ENCODE assay signal across 1 fruit fly cellular context in the genomic region with DNA sequence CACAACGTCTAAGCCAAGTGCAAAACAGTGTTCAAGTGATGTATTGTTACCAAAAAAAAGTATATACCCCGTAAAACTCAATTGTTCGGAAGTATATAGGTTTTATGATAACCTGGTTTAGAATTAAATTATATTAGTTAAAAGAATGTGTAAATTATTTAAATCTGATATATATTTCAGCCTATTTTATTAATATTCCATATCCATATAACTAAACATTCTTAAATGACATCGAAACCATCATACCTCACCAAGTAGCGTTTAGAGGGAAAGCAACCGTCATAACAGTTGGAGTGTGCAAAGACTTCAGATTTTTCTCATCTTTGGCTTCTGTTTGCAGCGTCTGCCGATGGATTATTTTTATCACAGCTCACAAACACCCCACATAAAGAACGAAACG.
TF ChIP-seq lines count a peak whose summit lies in the region.

No protein-coding gene starts in this region.

TF ChIP-seq in whole organism, embryonic, 481 proteins besides CTCF, POLR2A, EP300 and RAD21 (continued from another document and continues in another):
- TF ChIP-seq Taf1 (GFP tag; IDR thresholded peaks at IDR 0.05; lab: Robert Waterston, UW) (0 out of 2 replicates have a peak, but pooled peaks have one; percentile 36), HmgD (GFP tag; optimal IDR thresholded peaks at IDR 0.05; lab: Kevin White, UChicago) (no peak), Sox100B (GFP tag; optimal IDR thresholded peaks at IDR 0.05; lab: Kevin White, UChicago) (peak; percentile 77), CG17361 (GFP tag; IDR thresholded peaks at IDR 0.05; lab: Robert Waterston, UW) (peak; percentile 82), CG15601 (tag; optimal IDR thresholded peaks at IDR 0.05; lab: Kevin White, UChicago) (peak; percentile 79), CG7987 (GFP tag; optimal IDR thresholded peaks at IDR 0.05; lab: Kevin White, UChicago) (peak; percentile 24), CG11085 (GFP tag; IDR thresholded peaks at IDR 0.05; lab: Robert Waterston, UW) (peak; percentile 54; the same call in 1 of the 2 replicates), H2.0 (GFP tag; IDR thresholded peaks at IDR 0.05; lab: Robert Waterston, UW) (peak; percentile 70), hth (optimal IDR thresholded peaks at IDR 0.05; lab: Kevin White, UChicago) (no peak), fd64A (GFP tag; optimal IDR thresholded peaks at IDR 0.05; lab: Kevin White, UChicago) (peak; percentile 20), CG11723 (GFP tag; optimal IDR thresholded peaks at IDR 0.05; lab: Kevin White, UChicago) (peak; percentile 8), D (optimal IDR thresholded peaks at IDR 0.05; lab: Kevin White, UChicago) (no peak), D (GFP tag; optimal IDR thresholded peaks at IDR 0.05; lab: Kevin White, UChicago) (peak; percentile 78), CG4424 (GFP tag; optimal IDR thresholded peaks at IDR 0.05; lab: Kevin White, UChicago) (peak; percentile 67), lmd (GFP tag; IDR thresholded peaks at IDR 0.05; lab: Robert Waterston, UW) (peak; percentile 87), bcd (GFP tag; optimal IDR thresholded peaks at IDR 0.05; lab: Kevin White, UChicago) (peak; percentile 65), CG12769 (tag; optimal IDR thresholded peaks at IDR 0.05; lab: Kevin White, UChicago) (peak; percentile 80), nerfin-2 (GFP tag; IDR thresholded peaks at IDR 0.05; lab: Robert Waterston, UW; ENCODE audit: partially characterized antibody) (no peak), Hsf (GFP tag; optimal IDR thresholded peaks at IDR 0.05; lab: Kevin White, UChicago) (peak; percentile 49), B-H2 (GFP tag; optimal IDR thresholded peaks at IDR 0.05; lab: Kevin White, UChicago) (peak; percentile 52), ara (GFP tag; IDR thresholded peaks at IDR 0.05; lab: Robert Waterston, UW) (peak; percentile 86), CG32532 (GFP tag; IDR thresholded peaks at IDR 0.05; lab: Robert Waterston, UW) (peak; percentile 85), slou (GFP tag; optimal IDR thresholded peaks at IDR 0.05; lab: Kevin White, UChicago) (peak; percentile 50), CG1529 (GFP tag; optimal IDR thresholded peaks at IDR 0.05; lab: Kevin White, UChicago) (peak; percentile 67), CG1603 (tag; optimal IDR thresholded peaks at IDR 0.05; lab: Kevin White, UChicago) (peak; percentile 56), odd (GFP tag; optimal IDR thresholded peaks at IDR 0.05; lab: Kevin White, UChicago) (peak; percentile 57), H15 (GFP tag; IDR thresholded peaks at IDR 0.05; lab: Robert Waterston, UW) (peak; percentile 48; the same call in 1 of the 3 replicates), sc (optimal IDR thresholded peaks at IDR 0.05; lab: Kevin White, UChicago) (no peak), sc (GFP tag; optimal IDR thresholded peaks at IDR 0.05; lab: Kevin White, UChicago) (peak; percentile 38), NFAT (GFP tag; IDR thresholded peaks at IDR 0.05; lab: Robert Waterston, UW) (no peak; the same call in 1 of the 2 replicates), bab2 (GFP tag; optimal IDR thresholded peaks at IDR 0.05; lab: Kevin White, UChicago) (no peak), CG2202 (tag; optimal IDR thresholded peaks at IDR 0.05; lab: Kevin White, UChicago) (peak; percentile 60), CG6689 (GFP tag; IDR thresholded peaks at IDR 0.05; lab: Robert Waterston, UW) (peak; percentile 84), vnd (GFP tag; IDR thresholded peaks at IDR 0.05; lab: Robert Waterston, UW; ENCODE audit: partially characterized antibody) (no peak), CG17568 (GFP tag; optimal IDR thresholded peaks at IDR 0.05; lab: Kevin White, UChicago) (peak; percentile 18), gsb (GFP tag; IDR thresholded peaks at IDR 0.05; lab: Robert Waterston, UW) (peak; percentile 46; the same call in 1 of the 2 replicates), CG13287 (GFP tag; IDR thresholded peaks at IDR 0.05; lab: Robert Waterston, UW; ENCODE audit: partially characterized antibody) (no peak), CG12942 (GFP tag; optimal IDR thresholded peaks at IDR 0.05; lab: Kevin White, UChicago) (peak; percentile 61), CG4730 (GFP tag; IDR thresholded peaks at IDR 0.05; lab: Robert Waterston, UW) (peak; percentile 77), CG10959 (GFP tag; IDR thresholded peaks at IDR 0.05; lab: Robert Waterston, UW) (peak; percentile 62), ttk (GFP tag; IDR thresholded peaks at IDR 0.05; lab: Robert Waterston, UW) (peak; percentile 83), CG2889 (GFP tag; IDR thresholded peaks at IDR 0.05; lab: Robert Waterston, UW) (peak; percentile 48; the same call in 1 of the 3 replicates), vvl (GFP tag; IDR thresholded peaks at IDR 0.05; lab: Robert Waterston, UW) (peak; percentile 92), fd102C (GFP tag; optimal IDR thresholded peaks at IDR 0.05; lab: Kevin White, UChicago) (peak; percentile 57), CG15269 (tag; optimal IDR thresholded peaks at IDR 0.05; lab: Kevin White, UChicago) (peak; percentile 87), Meics (GFP tag; optimal IDR thresholded peaks at IDR 0.05; lab: Kevin White, UChicago) (peak; percentile 78), CG1602 (GFP tag; optimal IDR thresholded peaks at IDR 0.05; lab: Kevin White, UChicago) (peak; percentile 61), Six4 (GFP tag; optimal IDR thresholded peaks at IDR 0.05; lab: Kevin White, UChicago) (peak; percentile 58), CG11504 (tag; optimal IDR thresholded peaks at IDR 0.05; lab: Kevin White, UChicago) (peak; percentile 90), CG15073 (GFP tag; optimal IDR thresholded peaks at IDR 0.05; lab: Kevin White, UChicago) (peak; percentile 21), CG12219 (GFP tag; optimal IDR thresholded peaks at IDR 0.05; lab: Kevin White, UChicago) (peak; percentile 61), CG2129 (GFP tag; IDR thresholded peaks at IDR 0.05; lab: Robert Waterston, UW; ENCODE audit: partially characterized antibody) (no peak), CG3407 (GFP tag; optimal IDR thresholded peaks at IDR 0.05; lab: Kevin White, UChicago) (peak; percentile 67), sr (GFP tag; IDR thresholded peaks at IDR 0.05; lab: Robert Waterston, UW) (no peak), da (GFP tag; optimal IDR thresholded peaks at IDR 0.05; lab: Kevin White, UChicago) (no peak), CG13123 (GFP tag; optimal IDR thresholded peaks at IDR 0.05; lab: Kevin White, UChicago) (peak; percentile 21), Hr3 (GFP tag; optimal IDR thresholded peaks at IDR 0.05; lab: Kevin White, UChicago) (peak; percentile 76), CG17912 (GFP tag; optimal IDR thresholded peaks at IDR 0.05; lab: Kevin White, UChicago) (no peak), CG30403 (GFP tag; optimal IDR thresholded peaks at IDR 0.05; lab: Kevin White, UChicago) (peak; percentile 74), CG2199 (GFP tag; IDR thresholded peaks at IDR 0.05; lab: Robert Waterston, UW) (no peak), org-1 (GFP tag; optimal IDR thresholded peaks at IDR 0.05; lab: Kevin White, UChicago) (peak; percentile 66), CG15514 (GFP tag; optimal IDR thresholded peaks at IDR 0.05; lab: Kevin White, UChicago) (peak; percentile 20), CG12155 (GFP tag; optimal IDR thresholded peaks at IDR 0.05; lab: Kevin White, UChicago) (peak; percentile 66), MTF-1 (GFP tag; optimal IDR thresholded peaks at IDR 0.05; lab: Kevin White, UChicago; ENCODE audit: borderline replicate concordance) (peak; percentile 63), CrebB (tag; optimal IDR thresholded peaks at IDR 0.05; lab: Kevin White, UChicago) (peak; percentile 63), unpg (GFP tag; optimal IDR thresholded peaks at IDR 0.05; lab: Kevin White, UChicago) (peak; percentile 90), Nf-YB (GFP tag; optimal IDR thresholded peaks at IDR 0.05; lab: Kevin White, UChicago) (peak; percentile 65), dmrt11E (tag; optimal IDR thresholded peaks at IDR 0.05; lab: Kevin White, UChicago) (peak; percentile 88), Ada2b (GFP tag; IDR thresholded peaks at IDR 0.05; lab: Robert Waterston, UW) (peak; percentile 75), CG2678 (tag; optimal IDR thresholded peaks at IDR 0.05; lab: Kevin White, UChicago) (peak; percentile 88), inv (GFP tag; IDR thresholded peaks at IDR 0.05; lab: Robert Waterston, UW; ENCODE audit: partially characterized antibody) (no peak), Dip3 (GFP tag; optimal IDR thresholded peaks at IDR 0.05; lab: Kevin White, UChicago) (no peak), salm (tag; optimal IDR thresholded peaks at IDR 0.05; lab: Kevin White, UChicago) (peak; percentile 70), croc (GFP tag; conservative IDR thresholded peaks at IDR 0.05; lab: Robert Waterston, UW) (peak; percentile 42; the same call in 2 of the 3 replicates), toy (GFP tag; IDR thresholded peaks at IDR 0.05; lab: Robert Waterston, UW) (peak; percentile 69), Nf-YC (tag; optimal IDR thresholded peaks at IDR 0.05; lab: Kevin White, UChicago) (peak; percentile 45), CG5180 (GFP tag; optimal IDR thresholded peaks at IDR 0.05; lab: Kevin White, UChicago) (peak; percentile 36), CG17802 (tag; optimal IDR thresholded peaks at IDR 0.05; lab: Kevin White, UChicago) (no peak), klu (GFP tag; IDR thresholded peaks at IDR 0.05; lab: Robert Waterston, UW) (peak; percentile 52; the same call in 1 of the 2 replicates), amos (GFP tag; IDR thresholded peaks at IDR 0.05; lab: Robert Waterston, UW; ENCODE audit: partially characterized antibody) (no peak), ewg (GFP tag; optimal IDR thresholded peaks at IDR 0.05; lab: Kevin White, UChicago) (peak; percentile 59), CG10366 (GFP tag; IDR thresholded peaks at IDR 0.05; lab: Robert Waterston, UW) (peak; percentile 65), kah (GFP tag; optimal IDR thresholded peaks at IDR 0.05; lab: Kevin White, UChicago) (peak; percentile 39), CG10274 (GFP tag; optimal IDR thresholded peaks at IDR 0.05; lab: Kevin White, UChicago) (peak; percentile 22), corto (GFP tag; optimal IDR thresholded peaks at IDR 0.05; lab: Kevin White, UChicago) (peak; percentile 1), chif (GFP tag; optimal IDR thresholded peaks at IDR 0.05; lab: Kevin White, UChicago) (peak; percentile 13 to 23), gce (GFP tag; IDR thresholded peaks at IDR 0.05; lab: Robert Waterston, UW) (peak; percentile 62; the same call in 1 of the 3 replicates), CG7556 (GFP tag; optimal IDR thresholded peaks at IDR 0.05; lab: Kevin White, UChicago) (peak; percentile 77), CG13775 (GFP tag; optimal IDR thresholded peaks at IDR 0.05; lab: Kevin White, UChicago) (peak; percentile 65), CG3281 (GFP tag; optimal IDR thresholded peaks at IDR 0.05; lab: Kevin White, UChicago) (peak; percentile 72), Bteb2 (GFP tag; optimal IDR thresholded peaks at IDR 0.05; lab: Kevin White, UChicago) (peak; percentile 39), CG31388 (GFP tag; optimal IDR thresholded peaks at IDR 0.05; lab: Kevin White, UChicago) (peak; percentile 12), slp2 (GFP tag; optimal IDR thresholded peaks at IDR 0.05; lab: Kevin White, UChicago) (no peak), row (GFP tag; IDR thresholded peaks at IDR 0.05; lab: Robert Waterston, UW) (peak; percentile 92), CG7357 (GFP tag; IDR thresholded peaks at IDR 0.05; lab: Robert Waterston, UW) (peak; percentile 50; the same call in 2 of the 3 replicates), CG18011 (GFP tag; optimal IDR thresholded peaks at IDR 0.05; lab: Kevin White, UChicago) (peak; percentile 12), jing (GFP tag; optimal IDR thresholded peaks at IDR 0.05; lab: Kevin White, UChicago) (peak; percentile 29), gt (GFP tag; IDR thresholded peaks at IDR 0.05; lab: Robert Waterston, UW) (peak; percentile 67; the same call in 1 of the 2 replicates), CG2116 (GFP tag; optimal IDR thresholded peaks at IDR 0.05; lab: Kevin White, UChicago) (peak; percentile 11), lilli (GFP tag; optimal IDR thresholded peaks at IDR 0.05; lab: Kevin White, UChicago) (peak; percentile 48), Hr39 (optimal IDR thresholded peaks at IDR 0.05; lab: Kevin White, UChicago) (no peak), chm (GFP tag; IDR thresholded peaks at IDR 0.05; lab: Robert Waterston, UW) (peak; percentile 61; the same call in 1 of the 2 replicates), C15 (GFP tag; IDR thresholded peaks at IDR 0.05; lab: Robert Waterston, UW) (peak; percentile 68; the same call in 1 of the 3 replicates), tx (GFP tag; optimal IDR thresholded peaks at IDR 0.05; lab: Kevin White, UChicago) (no peak), zf30C (GFP tag; optimal IDR thresholded peaks at IDR 0.05; lab: Kevin White, UChicago) (no peak), br (optimal IDR thresholded peaks at IDR 0.05; lab: Kevin White, UChicago) (no peak), sd (tag; optimal IDR thresholded peaks at IDR 0.05; lab: Kevin White, UChicago) (peak; percentile 50), Dp (GFP tag; optimal IDR thresholded peaks at IDR 0.05; lab: Kevin White, UChicago) (no peak), ase (GFP tag; IDR thresholded peaks at IDR 0.05; lab: Robert Waterston, UW) (0 out of 3 replicates have a peak, but pooled peaks have one; percentile 53), scrt (GFP tag; optimal IDR thresholded peaks at IDR 0.05; lab: Kevin White, UChicago) (peak; percentile 57), Lhr (GFP tag; optimal IDR thresholded peaks at IDR 0.05; lab: Kevin White, UChicago) (peak; percentile 44), CG12659 (GFP tag; optimal IDR thresholded peaks at IDR 0.05; lab: Kevin White, UChicago) (peak; percentile 80), CG13624 (GFP tag; optimal IDR thresholded peaks at IDR 0.05; lab: Kevin White, UChicago) (no peak), CG6791 (GFP tag; IDR thresholded peaks at IDR 0.05; lab: Robert Waterston, UW; ENCODE audit: partially characterized antibody) (no peak), lola (GFP tag; optimal IDR thresholded peaks at IDR 0.05; lab: Kevin White, UChicago) (peak in 1 of 3 experiments; percentile 84), dysf (GFP tag; IDR thresholded peaks at IDR 0.05; lab: Robert Waterston, UW) (peak; percentile 79), bsh (GFP tag; optimal IDR thresholded peaks at IDR 0.05; lab: Kevin White, UChicago) (peak; percentile 21 to 92), Adf1 (GFP tag; IDR thresholded peaks at IDR 0.05; lab: Robert Waterston, UW) (peak; percentile 11; the same call in 1 of the 2 replicates), NfI (GFP tag; optimal IDR thresholded peaks at IDR 0.05; lab: Kevin White, UChicago) (peak; percentile 67), Xbp1 (GFP tag; optimal IDR thresholded peaks at IDR 0.05; lab: Kevin White, UChicago) (peak; percentile 74), lab (GFP tag; optimal IDR thresholded peaks at IDR 0.05; lab: Kevin White, UChicago) (peak; percentile 89), CoRest (tag; optimal IDR thresholded peaks at IDR 0.05; lab: Kevin White, UChicago) (peak; percentile 89), Asciz (GFP tag; optimal IDR thresholded peaks at IDR 0.05; lab: Kevin White, UChicago) (peak; percentile 80), PHDP (tag; optimal IDR thresholded peaks at IDR 0.05; lab: Kevin White, UChicago) (peak; percentile 90)
